Fruit fly (Drosophila melanogaster): Measurements from ENCODE around the gene CG45067.

The CG45067 gene

DNA sequence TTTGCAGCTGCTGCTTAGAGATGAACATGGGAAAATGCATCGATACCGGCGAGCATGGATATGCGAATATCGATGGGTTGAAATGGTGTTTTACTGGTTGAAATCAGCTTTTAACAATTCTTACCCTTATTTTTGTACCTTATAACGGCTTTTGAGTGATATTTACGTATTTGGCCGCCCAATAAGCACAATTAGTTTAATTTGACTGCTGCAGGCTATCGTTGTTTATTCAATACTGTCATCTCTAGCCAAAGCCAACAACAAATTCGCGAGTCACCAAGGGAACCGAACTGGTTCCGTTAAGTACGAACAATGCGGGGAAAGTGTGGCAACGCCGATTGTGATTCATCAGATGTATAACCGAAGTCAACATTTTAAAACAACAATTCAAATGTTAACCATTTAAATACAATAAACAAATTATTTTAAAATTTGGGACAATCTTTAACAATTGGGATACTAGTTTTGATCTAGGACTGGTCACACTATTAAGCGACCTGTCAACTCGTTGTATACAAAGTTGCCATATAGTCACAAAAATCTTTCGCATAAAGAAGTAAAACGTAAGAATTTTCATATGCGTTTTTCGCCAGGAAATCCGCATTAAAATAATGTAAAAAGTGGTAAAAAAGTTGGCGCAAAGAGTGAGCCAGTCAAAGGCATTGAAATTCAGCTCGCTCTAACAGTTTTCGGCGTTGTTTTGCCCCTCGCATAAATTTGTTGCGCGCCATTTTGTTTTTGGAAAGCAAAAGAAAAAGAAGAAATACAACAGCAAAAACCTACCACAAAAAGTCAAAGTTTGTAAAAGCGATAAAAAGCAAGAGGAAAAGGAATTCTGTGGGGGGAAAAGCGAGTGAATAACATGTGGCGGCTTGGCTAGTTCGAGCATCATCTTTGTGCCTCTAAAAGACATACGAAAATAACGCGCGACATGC lies 34.1 kb upstream of the CG45067 start, which contains the start of the genes Usp5 and BtbVII (continued):
- TF ChIP-seq Drgx (GFP tag; IDR thresholded peaks at IDR 0.05) (peak; percentile 62), CG14667 (GFP tag; IDR thresholded peaks at IDR 0.05) (no peak), pzg (GFP tag; optimal IDR thresholded peaks at IDR 0.05) (peak; percentile 91), p53 (GFP tag; optimal IDR thresholded peaks at IDR 0.05) (no peak), NfI (GFP tag; optimal IDR thresholded peaks at IDR 0.05) (peak; percentile 54), insv (GFP tag; optimal IDR thresholded peaks at IDR 0.05) (peak in 1 of 2 experiments; percentile 11), CG18764 (GFP tag; optimal IDR thresholded peaks at IDR 0.05) (peak; percentile 20), sqz (GFP tag; optimal IDR thresholded peaks at IDR 0.05) (peak; percentile 53), gsb (GFP tag; IDR thresholded peaks at IDR 0.05) (no peak), CG13296 (GFP tag; optimal IDR thresholded peaks at IDR 0.05) (peak; percentile 39), danr (GFP tag; IDR thresholded peaks at IDR 0.05) (no peak), lbe (GFP tag; optimal IDR thresholded peaks at IDR 0.05) (peak; percentile 4), CG18599 (GFP tag; optimal IDR thresholded peaks at IDR 0.05) (no peak), CG13775 (GFP tag; optimal IDR thresholded peaks at IDR 0.05) (peak; percentile 70), seq (GFP tag; IDR thresholded peaks at IDR 0.05) (no peak), MESR4 (GFP tag; optimal IDR thresholded peaks at IDR 0.05) (peak; percentile 56), fru (optimal IDR thresholded peaks at IDR 0.05) (no peak), Atf-2 (GFP tag; optimal IDR thresholded peaks at IDR 0.05) (peak; percentile 10), crol (GFP tag; IDR thresholded peaks at IDR 0.05) (no peak), Vsx1 (GFP tag; optimal IDR thresholded peaks at IDR 0.05) (no peak), cato (GFP tag; optimal IDR thresholded peaks at IDR 0.05; ENCODE audit: borderline replicate concordance) (peak; percentile 27), gem (tag; optimal IDR thresholded peaks at IDR 0.05) (peak; percentile 65), salm (tag; optimal IDR thresholded peaks at IDR 0.05) (no peak), NFAT (GFP tag; IDR thresholded peaks at IDR 0.05) (peak; percentile 67), onecut (GFP tag; IDR thresholded peaks at IDR 0.05) (0 out of 2 replicates have a peak, but pooled peaks have one; percentile 19), mld (GFP tag; IDR thresholded peaks at IDR 0.05; ENCODE audit: partially characterized antibody) (peak; percentile 90), CG1233 (GFP tag; optimal IDR thresholded peaks at IDR 0.05) (no peak), inv (GFP tag; IDR thresholded peaks at IDR 0.05; ENCODE audit: partially characterized antibody) (peak; percentile 94), sens (GFP tag) (peak; percentile 96), crc (GFP tag; optimal IDR thresholded peaks at IDR 0.05) (peak; percentile 22), Meics (GFP tag; optimal IDR thresholded peaks at IDR 0.05) (peak; percentile 23), oc (tag; optimal IDR thresholded peaks at IDR 0.05) (no peak), tll (GFP tag; optimal IDR thresholded peaks at IDR 0.05) (peak in 1 of 2 experiments; percentile 61), eve (GFP tag; optimal IDR thresholded peaks at IDR 0.05) (no peak), CG6683 (GFP tag; optimal IDR thresholded peaks at IDR 0.05) (peak; percentile 41), CG2889 (GFP tag; IDR thresholded peaks at IDR 0.05) (no peak), peb (GFP tag; IDR thresholded peaks at IDR 0.05) (0 out of 2 replicates have a peak, but pooled peaks have one; percentile 17), wdn (GFP tag; IDR thresholded peaks at IDR 0.05) (0 out of 2 replicates have a peak, but pooled peaks have one; percentile 16), Hmr (GFP tag; optimal IDR thresholded peaks at IDR 0.05) (peak; percentile 50), HHEX (GFP tag; optimal IDR thresholded peaks at IDR 0.05) (no peak), Ets65A (GFP tag) (peak; percentile 91), dysf (GFP tag; IDR thresholded peaks at IDR 0.05) (peak; percentile 62; the same call in 2 of the 3 replicates), grau (tag; optimal IDR thresholded peaks at IDR 0.05) (peak; percentile 59), Awh (GFP tag; IDR thresholded peaks at IDR 0.05) (peak; percentile 60), CG7786 (GFP tag; optimal IDR thresholded peaks at IDR 0.05) (peak; percentile 56), ham (GFP tag; IDR thresholded peaks at IDR 0.05) (no peak), CG18619 (GFP tag; optimal IDR thresholded peaks at IDR 0.05) (peak; percentile 4), fd102C (GFP tag; optimal IDR thresholded peaks at IDR 0.05) (no peak), row (GFP tag; IDR thresholded peaks at IDR 0.05) (peak; percentile 90)

Measured in whole organism, embryonic.